Worm (Caenorhabditis elegans) whole organism, young adult: ENCODE results near the gene F29A7.3.

Experiments used
- B0261.1 ChIP-seq: sonication (generic microtip); optimal IDR thresholded peaks from 2 replicates; lab custom pipeline; 2016; ENCODE audit warnings: mild to moderate bottlenecking, missing genetic modification characterization, moderate library complexity, missing compliant biosample characterization
- F23B12.7 ChIP-seq: sonication (generic microtip); optimal IDR thresholded peaks from 2 replicates; lab custom pipeline; 2017; ENCODE audit warnings: missing genetic modification characterization, mild to moderate bottlenecking, missing compliant biosample characterization, antibody characterized with exemption, moderate library complexity; ENCODE audit not compliant: insufficient read depth
- F37B4.10 ChIP-seq: fragments of 200-800 bp; sonication (Bioruptor generic); IDR thresholded peaks from 2 replicates; pipeline ENCODE4 v1.3.6; 2022; ENCODE audit warnings: missing genetic modification characterization, missing compliant biosample characterization
- Y53G8AR.9 ChIP-seq: fragments of 200-800 bp; sonication (Bioruptor generic); conservative IDR thresholded peaks from 2 replicates; pipeline ENCODE4 v1.3.6; 2022; ENCODE audit warnings: missing genetic modification reagents, missing genetic modification characterization, missing compliant biosample characterization
- akir-1 ChIP-seq: fragments of 200-800 bp; sonication (Bioruptor generic); optimal IDR thresholded peaks from 2 replicates; lab custom pipeline; 2018; ENCODE audit warnings: mild to moderate bottlenecking, missing genetic modification characterization, moderate library complexity, missing compliant biosample characterization
- ama-1 ChIP-seq, 3 experiments: fragments of 150-350 bp in 1 of 3; sonication (generic microtip) in 2 of 3; optimal IDR thresholded peaks; 2 replicates each; lab custom pipeline; 2014 to 2018; ENCODE audit warnings: missing biosample characterization in 2 of 3, missing genetic modification characterization in 2 of 3, missing genetic modification reagents in 2 of 3
- aptf-3 ChIP-seq: fragments of 200-800 bp; sonication (Bioruptor generic); IDR thresholded peaks from 2 replicates; pipeline ENCODE4 v1.3.6; 2022; ENCODE audit warnings: missing genetic modification characterization, missing compliant biosample characterization
- atf-7 ChIP-seq: sonication (generic microtip); optimal IDR thresholded peaks from 2 replicates; lab custom pipeline; 2017; ENCODE audit warnings: mild to moderate bottlenecking, missing genetic modification characterization, missing compliant biosample characterization
- ccch-3 ChIP-seq: fragments of 200-800 bp; sonication (Bioruptor generic); optimal IDR thresholded peaks from 2 replicates; lab custom pipeline; 2018; ENCODE audit warnings: mild to moderate bottlenecking, missing genetic modification characterization, missing compliant biosample characterization
- cebp-1 ChIP-seq, 2 experiments: fragments of 200-800 bp in 1 of 2; sonication (Bioruptor generic) in 1 of 2; sonication (generic microtip) in 1 of 2; IDR thresholded peaks in 1 of 2; optimal IDR thresholded peaks in 1 of 2; 2 replicates each; pipeline versions ENCODE4 v1.3.6 to Lab custom; 2017 to 2022; ENCODE audit warnings: missing compliant biosample characterization in 2 of 2, missing genetic modification characterization in 2 of 2, mild to moderate bottlenecking in 1 of 2, missing genetic modification reagents in 1 of 2, moderate library complexity in 1 of 2
- ceh-100 ChIP-seq: fragments of 200-800 bp; sonication (Bioruptor generic); IDR thresholded peaks from 2 replicates; pipeline ENCODE4 v1.3.6; 2022; ENCODE audit warnings: missing genetic modification reagents, missing genetic modification characterization, missing compliant biosample characterization
- ceh-79 ChIP-seq: sonication (generic microtip); optimal IDR thresholded peaks from 2 replicates; lab custom pipeline; 2017; ENCODE audit warnings: mild to moderate bottlenecking, missing genetic modification characterization, missing compliant biosample characterization
- die-1 ChIP-seq: sonication (generic microtip); optimal IDR thresholded peaks from 2 replicates; lab custom pipeline; 2016; ENCODE audit warnings: missing genotype, mild to moderate bottlenecking, missing genetic modification characterization, missing compliant biosample characterization
- efl-1 ChIP-seq: fragments of 150-350 bp; optimal IDR thresholded peaks from 2 replicates; lab custom pipeline; 2014; ENCODE audit warnings: missing biosample characterization, missing genetic modification reagents, missing genetic modification characterization
- egl-18 ChIP-seq: fragments of 200-800 bp; sonication (Bioruptor generic); IDR thresholded peaks from 2 replicates; pipeline ENCODE4 v1.3.6; 2022; ENCODE audit warnings: missing genetic modification reagents, missing genetic modification characterization, missing compliant biosample characterization
- hmg-1.2 ChIP-seq: fragments of 200-800 bp; sonication (Bioruptor generic); IDR thresholded peaks from 2 replicates; pipeline ENCODE4 v1.3.6; 2022; ENCODE audit warnings: missing genetic modification reagents, missing genetic modification characterization, missing compliant biosample characterization
- hmg-20 ChIP-seq: fragments of 200-800 bp; sonication (Bioruptor generic); IDR thresholded peaks from 2 replicates; pipeline ENCODE4 v1.3.6; 2022; ENCODE audit warnings: missing genetic modification reagents, missing genetic modification characterization, missing compliant biosample characterization
- hsf-1 ChIP-seq: fragments of 200-800 bp; sonication (Bioruptor generic); IDR thresholded peaks from 2 replicates; pipeline ENCODE4 v1.3.6; 2022; ENCODE audit warnings: missing genetic modification reagents, missing genetic modification characterization, missing compliant biosample characterization
- lag-1 ChIP-seq: fragments of 200-800 bp; sonication (Bioruptor generic); IDR thresholded peaks from 2 replicates; pipeline ENCODE4 v1.3.6; 2022; ENCODE audit warnings: missing genetic modification reagents, missing genetic modification characterization, missing compliant biosample characterization
- lin-26 ChIP-seq: fragments of 200-800 bp; sonication (Bioruptor generic); IDR thresholded peaks from 2 replicates; pipeline ENCODE4 v1.3.6; 2022; ENCODE audit warnings: missing genetic modification reagents, missing genetic modification characterization, missing compliant biosample characterization
- lin-35 ChIP-seq, 3 experiments: fragments of 150-350 bp in 2 of 3; sonication (generic microtip) in 1 of 3; optimal IDR thresholded peaks; 2 replicates each; lab custom pipeline; 2014 to 2018; ENCODE audit warnings: missing biosample characterization in 3 of 3, missing genetic modification characterization in 3 of 3, missing genetic modification reagents in 3 of 3
- lin-40 ChIP-seq: sonication (generic microtip); optimal IDR thresholded peaks from 2 replicates; lab custom pipeline; 2016; ENCODE audit warnings: missing genetic modification characterization, mild to moderate bottlenecking, missing compliant biosample characterization, missing genotype, missing genetic modification reagents
- lsy-27 ChIP-seq: sonication (generic microtip); optimal IDR thresholded peaks from 2 replicates; lab custom pipeline; 2017; ENCODE audit warnings: missing genetic modification characterization, mild to moderate bottlenecking, missing compliant biosample characterization, antibody characterized with exemption, missing genotype, borderline replicate concordance; ENCODE audit not compliant: insufficient read depth
- madf-3 ChIP-seq: fragments of 200-800 bp; sonication (Bioruptor generic); IDR thresholded peaks from 2 replicates; pipeline ENCODE4 v1.3.6; 2022; ENCODE audit warnings: missing genetic modification reagents, missing genetic modification characterization, missing compliant biosample characterization
- madf-6 ChIP-seq: fragments of 200-800 bp; sonication (Bioruptor generic); IDR thresholded peaks from 2 replicates; pipeline ENCODE4 v1.3.6; 2022; ENCODE audit warnings: missing genetic modification reagents, missing genetic modification characterization, missing compliant biosample characterization
- mxl-1 ChIP-seq: sonication (generic microtip); optimal IDR thresholded peaks from 2 replicates; lab custom pipeline; 2016; ENCODE audit warnings: missing genetic modification characterization, missing compliant biosample characterization
- rcor-1 ChIP-seq: fragments of 200-800 bp; sonication (Bioruptor generic); IDR thresholded peaks from 2 replicates; pipeline ENCODE4 v1.3.6; 2022; ENCODE audit warnings: missing genetic modification reagents, missing genetic modification characterization, missing compliant biosample characterization
- snpc-1.1 ChIP-seq: sonication (generic microtip); optimal IDR thresholded peaks from 2 replicates; lab custom pipeline; 2017; ENCODE audit warnings: missing genetic modification characterization, mild to moderate bottlenecking, missing compliant biosample characterization, antibody characterized with exemption, moderate library complexity, missing genotype, missing genetic modification reagents; ENCODE audit not compliant: insufficient read depth
- snpc-1.3 ChIP-seq: sonication (generic microtip); optimal IDR thresholded peaks from 2 replicates; lab custom pipeline; 2017; ENCODE audit warnings: missing genetic modification characterization, mild to moderate bottlenecking, missing compliant biosample characterization, antibody characterized with exemption, moderate library complexity, missing genotype, missing genetic modification reagents; ENCODE audit not compliant: insufficient read depth
- snpc-4 ChIP-seq, 5 experiments: fragments of 150-350 bp in 1 of 5; sonication (generic microtip) in 4 of 5; optimal IDR thresholded peaks; 2 replicates each; lab custom pipeline; 2014 to 2018; ENCODE audit warnings: missing genetic modification characterization in 5 of 5, missing biosample characterization in 3 of 5, antibody characterized with exemption in 2 of 5, mild to moderate bottlenecking in 2 of 5, missing compliant biosample characterization in 2 of 5, missing genotype in 2 of 5, moderate library complexity in 2 of 5, missing genetic modification reagents in 1 of 5
- somi-1 ChIP-seq: fragments of 200-800 bp; sonication (Bioruptor generic); optimal IDR thresholded peaks from 2 replicates; lab custom pipeline; 2018; ENCODE audit warnings: mild to moderate bottlenecking, missing genetic modification characterization, missing compliant biosample characterization
- unc-130 ChIP-seq: sonication (generic microtip); optimal IDR thresholded peaks from 2 replicates; lab custom pipeline; 2016; ENCODE audit warnings: missing genetic modification reagents, missing genetic modification characterization, missing compliant biosample characterization
- zfh-2 ChIP-seq: fragments of 200-800 bp; sonication (Bioruptor generic); conservative IDR thresholded peaks from 2 replicates; pipeline ENCODE4 v1.3.6; 2022; ENCODE audit warnings: missing genetic modification reagents, missing genetic modification characterization, missing compliant biosample characterization
- zim-3 ChIP-seq: sonication (generic microtip); optimal IDR thresholded peaks from 2 replicates; lab custom pipeline; 2017; ENCODE audit warnings: mild to moderate bottlenecking, missing genetic modification characterization, moderate library complexity, missing compliant biosample characterization
- ztf-22 ChIP-seq: fragments of 200-800 bp; sonication (Bioruptor generic); optimal IDR thresholded peaks from 2 replicates; lab custom pipeline; 2018; ENCODE audit warnings: mild to moderate bottlenecking, missing genetic modification characterization, moderate library complexity, missing compliant biosample characterization
- ztf-3 ChIP-seq: fragments of 200-800 bp; sonication (Bioruptor generic); optimal IDR thresholded peaks from 2 replicates; lab custom pipeline; 2018; ENCODE audit warnings: mild to moderate bottlenecking, missing genetic modification characterization, missing compliant biosample characterization
- ztf-6 ChIP-seq: fragments of 200-800 bp; sonication (Bioruptor generic); IDR thresholded peaks from 2 replicates; pipeline ENCODE4 v1.3.6; 2022; ENCODE audit warnings: missing genetic modification reagents, missing genetic modification characterization, missing compliant biosample characterization

F29A7.3 gene

DNA sequence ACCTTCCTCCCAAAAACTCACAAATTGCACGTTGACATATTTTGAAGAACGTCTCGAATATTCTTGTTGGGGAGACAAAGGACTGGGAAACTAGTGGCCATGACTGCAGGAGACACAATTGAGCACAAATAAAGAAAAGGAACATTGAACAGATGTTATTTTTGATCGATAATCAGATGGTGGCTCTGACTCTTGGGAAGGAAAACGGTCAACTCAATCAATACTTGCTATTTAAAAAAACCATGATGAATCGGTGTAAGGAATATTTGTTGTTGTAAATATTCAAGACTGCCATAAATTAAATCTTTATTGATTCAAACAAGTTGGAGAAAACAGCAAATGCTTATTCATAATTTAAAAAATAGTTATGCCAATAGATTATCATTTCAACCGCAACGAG, 17.7 kb downstream of the F29A7.3 start, which contains the start of gene fbxb-105:
TSS of gene fbxb-105 (minus strand) at position 101 of the 400 bp plus-strand sequence.
- TF ChIP-seq lag-1: no peak
- TF ChIP-seq rcor-1 (GFP tag; lab: Robert Waterston, UW): no peak
- TF ChIP-seq madf-3 (GFP tag; lab: Robert Waterston, UW): no peak
- no peak for TF ChIP-seq akir-1 (GFP tag; lab: Kevin White, UChicago)

DNA sequence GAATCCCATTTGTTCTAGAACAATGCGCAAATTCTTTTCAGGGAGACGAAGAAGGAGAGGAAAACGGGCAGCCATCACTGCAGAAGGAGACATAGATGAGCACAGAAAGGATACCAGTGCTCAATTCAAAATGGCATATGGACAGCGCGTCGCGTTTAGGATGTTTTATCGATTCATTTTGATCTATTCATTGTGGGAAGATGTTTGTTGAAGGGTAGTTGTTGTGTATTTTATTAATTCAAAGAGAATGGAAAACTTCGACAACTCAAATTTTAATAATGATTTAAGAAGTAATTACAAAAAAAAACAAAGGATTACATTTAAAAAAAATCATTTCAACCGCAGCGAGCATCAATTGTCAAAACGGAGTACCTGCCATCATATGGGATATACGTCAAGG, 19.1 kb downstream of the F29A7.3 start, which contains the start of gene sdz-10:
TSS of gene sdz-10 (minus strand) at position 101 of the 400 bp plus-strand sequence.
- TF ChIP-seq F23B12.7 (tag; lab: Kevin White, UChicago) (no peak), hmg-1.2 (no peak), snpc-1.3 (tag; lab: Kevin White, UChicago) (no peak), unc-130 (no peak), madf-6 (GFP tag; lab: Robert Waterston, UW) (no peak), hsf-1 (no peak), zim-3 (tag; lab: Kevin White, UChicago) (no peak), B0261.1 (tag; lab: Kevin White, UChicago) (no peak), ztf-22 (GFP tag; lab: Kevin White, UChicago) (no peak), lin-26 (GFP tag; lab: Robert Waterston, UW) (no peak), snpc-4 (GFP tag; optimal IDR thresholded peaks at IDR 0.05; lab: Kevin White, UChicago) (no peak), snpc-4 (tag; optimal IDR thresholded peaks at IDR 0.05; lab: Kevin White, UChicago) (no peak), die-1 (tag; lab: Kevin White, UChicago) (no peak), lsy-27 (tag; lab: Kevin White, UChicago) (no peak), zfh-2 (no peak), lin-35 (GFP tag; optimal IDR thresholded peaks at IDR 0.05; lab: Kevin White, UChicago) (no peak), lin-40 (tag; lab: Kevin White, UChicago) (no peak), rcor-1 (GFP tag; lab: Robert Waterston, UW) (no peak), ztf-3 (no peak), atf-7 (tag; lab: Kevin White, UChicago) (no peak), somi-1 (no peak)

DNA sequence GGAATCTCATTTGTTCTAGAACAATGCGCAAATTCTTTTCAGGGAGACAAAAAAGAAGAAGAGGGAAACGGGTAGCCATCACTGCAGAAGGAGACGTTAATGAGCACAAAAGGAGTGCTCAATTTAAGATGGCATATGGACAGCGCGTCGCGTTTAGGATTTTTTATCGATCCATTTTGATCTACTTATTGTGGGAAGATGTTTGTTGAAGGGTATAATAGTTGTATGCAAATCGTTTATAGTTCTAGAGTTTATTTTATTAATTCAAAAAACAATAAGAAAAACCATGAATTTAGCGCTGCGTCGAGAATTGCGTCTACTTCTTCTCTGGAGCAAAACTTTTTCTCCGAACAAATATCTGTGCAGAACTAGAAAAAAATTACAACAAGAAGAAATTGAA, 20.4 kb downstream of the F29A7.3 start, which contains the start of gene sdz-9:
TSS of gene sdz-9 (minus strand) at position 101 of the 400 bp plus-strand sequence.
- TF ChIP-seq ceh-79 (tag; lab: Kevin White, UChicago) (no peak), efl-1 (GFP tag; lab: Kevin White, UChicago) (no peak), hmg-20 (GFP tag; lab: Robert Waterston, UW) (no peak), ama-1 (optimal IDR thresholded peaks at IDR 0.05; lab: Kevin White, UChicago) (no peak), ama-1 (GFP tag; optimal IDR thresholded peaks at IDR 0.05; lab: Kevin White, UChicago) (no peak), ztf-6 (GFP tag; lab: Robert Waterston, UW) (no peak), mxl-1 (tag; lab: Kevin White, UChicago) (no peak), F37B4.10 (no peak), atf-7 (tag; lab: Kevin White, UChicago) (no peak), snpc-1.1 (tag; lab: Kevin White, UChicago) (no peak), aptf-3 (GFP tag; lab: Robert Waterston, UW) (no peak), rcor-1 (GFP tag; lab: Robert Waterston, UW) (no peak), hsf-1 (no peak), cebp-1 (GFP tag; IDR thresholded peaks at IDR 0.05; lab: Robert Waterston, UW) (no peak), cebp-1 (tag; optimal IDR thresholded peaks at IDR 0.05; lab: Kevin White, UChicago) (no peak), Y53G8AR.9 (GFP tag; lab: Robert Waterston, UW) (no peak), ceh-100 (no peak), ccch-3 (no peak), egl-18 (GFP tag; lab: Robert Waterston, UW) (no peak)
